Worm (Caenorhabditis elegans) whole organism, mixed stage, embryonic: ENCODE data around the gene srlf-10.

ENCODE experiments used
- ceh-43 ChIP-seq: fragments of 200-800 bp; sonication (Bioruptor generic); optimal IDR thresholded peaks from 2 replicates; lab custom pipeline; 2018; ENCODE audit warnings: mild to moderate bottlenecking, missing genetic modification characterization, moderate library complexity, missing compliant biosample characterization
- mep-1 ChIP-seq: fragments of 150-350 bp; optimal IDR thresholded peaks from 2 replicates; lab custom pipeline; 2017; ENCODE audit warnings: missing biosample characterization, missing genetic modification reagents, missing genetic modification characterization, inconsistent platforms
- nhr-12 ChIP-seq: fragments of 150-350 bp; optimal IDR thresholded peaks from 2 replicates; lab custom pipeline; 2014; ENCODE audit warnings: missing biosample characterization, missing genetic modification characterization
- unc-39 ChIP-seq: fragments of 150-350 bp; optimal IDR thresholded peaks from 2 replicates; lab custom pipeline; 2014; ENCODE audit warnings: missing biosample characterization, missing genetic modification characterization

DNA sequence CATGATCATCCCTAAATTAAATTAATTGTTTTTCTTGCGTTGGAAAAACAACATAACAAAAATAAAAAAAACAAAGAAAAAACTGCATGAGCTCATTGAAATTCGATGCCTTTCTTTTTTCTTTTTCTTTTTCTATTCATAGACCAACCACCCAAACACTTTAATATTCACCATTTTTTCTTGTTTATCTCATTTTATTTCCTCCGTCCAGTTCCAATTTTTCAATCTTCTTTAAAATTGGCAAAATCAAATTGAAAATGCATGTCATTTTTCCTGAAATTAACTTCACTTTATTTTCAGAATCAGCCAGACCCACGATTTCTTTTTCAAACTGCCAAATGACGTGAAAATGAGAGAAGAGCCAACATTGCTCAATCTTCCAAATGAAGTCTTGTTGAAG is 16.2 kb upstream of the srlf-10 start, which contains the start of gene T03F6.4:
- TF ChIP-seq unc-39 (no peak), ceh-43 (GFP tag; lab: Kevin White, UChicago) (no peak), mep-1 (no peak), nhr-12 (tag; lab: Kevin White, UChicago) (no peak)
